Worm (Caenorhabditis elegans): Measurements from ENCODE around the gene dcn-1.

DNA sequence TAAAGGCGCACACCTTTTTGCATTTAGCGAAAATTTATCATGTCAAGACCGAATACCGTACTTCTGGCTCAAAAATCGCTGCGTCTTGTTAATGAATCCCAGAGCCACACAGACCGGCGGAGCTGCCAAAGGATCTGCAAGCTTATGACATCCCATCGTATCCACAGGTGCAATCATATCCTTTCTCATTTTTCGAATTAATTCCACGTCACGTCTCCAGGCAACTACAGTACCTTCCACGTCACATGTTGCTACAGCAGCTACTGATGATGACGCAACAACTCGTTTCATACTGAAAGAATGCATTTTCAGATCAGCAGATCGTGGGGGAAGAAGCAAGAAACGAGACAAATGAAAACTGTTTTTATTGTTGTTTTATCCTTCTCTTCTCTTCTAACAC, 20.6 kb upstream of the dcn-1 start, which contains the start of gene R10E4.6:
- no peak for TF ChIP-seq klf-2 (GFP tag; conservative IDR thresholded peaks at IDR 0.05)
- no peak for TF ChIP-seq T22C8.4 (GFP tag; IDR thresholded peaks at IDR 0.05)

Measured in whole organism, midembryonic.